Worm (Caenorhabditis elegans): ENCODE measurements around the gene bath-2.

ce11 chrII:1926162-1926561 lies 3.6 kb upstream of the bath-2 start, which contains the start of gene F52C6.2:
- TF ChIP-seq ceh-6 (GFP tag; optimal IDR thresholded peaks at IDR 0.05) (no peak), elt-2 (tag; optimal IDR thresholded peaks at IDR 0.05) (no peak), hlh-13 (GFP tag; optimal IDR thresholded peaks at IDR 0.05) (no peak), pqm-1 (tag; optimal IDR thresholded peaks at IDR 0.05) (no peak), madf-2 (tag; optimal IDR thresholded peaks at IDR 0.05) (no peak), F13H6.1 (tag; optimal IDR thresholded peaks at IDR 0.05) (no peak)
